Worm (Caenorhabditis elegans) whole organism, young adult: ENCODE results near the gene ZK1240.1.

Source experiments
- B0261.1 ChIP-seq: sonication (generic microtip); optimal IDR thresholded peaks from 2 replicates; lab custom pipeline; 2016; ENCODE audit warnings: mild to moderate bottlenecking, missing genetic modification characterization, moderate library complexity, missing compliant biosample characterization
- D2030.7 ChIP-seq: fragments of 200-800 bp; sonication (Bioruptor generic); IDR thresholded peaks from 2 replicates; pipeline ENCODE4 v1.3.6; 2022; ENCODE audit warnings: missing genetic modification reagents, missing genetic modification characterization, missing compliant biosample characterization
- T07F8.4 ChIP-seq: sonication (generic microtip); optimal IDR thresholded peaks from 2 replicates; lab custom pipeline; 2016; ENCODE audit warnings: mild to moderate bottlenecking, missing genetic modification characterization, moderate library complexity, missing compliant biosample characterization
- Y53F4B.3 ChIP-seq: fragments of 200-800 bp; sonication (Bioruptor generic); IDR thresholded peaks from 2 replicates; pipeline ENCODE4 v1.3.6; 2022; ENCODE audit warnings: missing genetic modification reagents, missing genetic modification characterization, missing compliant biosample characterization
- Y56A3A.18 ChIP-seq: fragments of 200-800 bp; sonication (Bioruptor generic); IDR thresholded peaks from 2 replicates; pipeline ENCODE4 v1.3.6; 2022; ENCODE audit warnings: missing genetic modification reagents, missing genetic modification characterization, missing compliant biosample characterization
- aptf-3 ChIP-seq: fragments of 200-800 bp; sonication (Bioruptor generic); IDR thresholded peaks from 2 replicates; pipeline ENCODE4 v1.3.6; 2022; ENCODE audit warnings: missing genetic modification characterization, missing compliant biosample characterization
- atf-7 ChIP-seq: sonication (generic microtip); optimal IDR thresholded peaks from 2 replicates; lab custom pipeline; 2017; ENCODE audit warnings: mild to moderate bottlenecking, missing genetic modification characterization, missing compliant biosample characterization
- bed-2 ChIP-seq: fragments of 200-800 bp; sonication (Bioruptor generic); IDR thresholded peaks from 2 replicates; pipeline ENCODE4 v1.3.6; 2022; ENCODE audit warnings: missing genetic modification reagents, missing genetic modification characterization, missing compliant biosample characterization
- cebp-1 ChIP-seq, 2 experiments: fragments of 200-800 bp in 1 of 2; sonication (Bioruptor generic) in 1 of 2; sonication (generic microtip) in 1 of 2; IDR thresholded peaks in 1 of 2; optimal IDR thresholded peaks in 1 of 2; 2 replicates each; pipeline versions ENCODE4 v1.3.6 to Lab custom; 2017 to 2022; ENCODE audit warnings: missing compliant biosample characterization in 2 of 2, missing genetic modification characterization in 2 of 2, mild to moderate bottlenecking in 1 of 2, missing genetic modification reagents in 1 of 2, moderate library complexity in 1 of 2
- cebp-2 ChIP-seq: fragments of 200-800 bp; sonication (Bioruptor generic); IDR thresholded peaks from 2 replicates; pipeline ENCODE4 v1.3.6; 2022; ENCODE audit warnings: missing genetic modification characterization, missing compliant biosample characterization
- ceh-40 ChIP-seq: fragments of 200-800 bp; sonication (Bioruptor generic); IDR thresholded peaks from 2 replicates; pipeline ENCODE4 v1.3.6; 2022; ENCODE audit warnings: missing genetic modification characterization, missing compliant biosample characterization
- die-1 ChIP-seq: sonication (generic microtip); optimal IDR thresholded peaks from 2 replicates; lab custom pipeline; 2016; ENCODE audit warnings: missing genotype, mild to moderate bottlenecking, missing genetic modification characterization, missing compliant biosample characterization
- dox-1 ChIP-seq: fragments of 200-800 bp; sonication (Bioruptor generic); IDR thresholded peaks from 2 replicates; pipeline ENCODE4 v1.3.6; 2022; ENCODE audit warnings: missing genetic modification reagents, missing genetic modification characterization, missing compliant biosample characterization
- dpl-1 ChIP-seq: fragments of 150-350 bp; optimal IDR thresholded peaks from 2 replicates; lab custom pipeline; 2014; ENCODE audit warnings: missing biosample characterization, missing genetic modification reagents, missing genetic modification characterization
- efl-1 ChIP-seq: fragments of 150-350 bp; optimal IDR thresholded peaks from 2 replicates; lab custom pipeline; 2014; ENCODE audit warnings: missing biosample characterization, missing genetic modification reagents, missing genetic modification characterization
- egrh-3 ChIP-seq: fragments of 200-800 bp; sonication (Bioruptor generic); IDR thresholded peaks from 2 replicates; pipeline ENCODE4 v1.3.6; 2022; ENCODE audit warnings: missing genetic modification reagents, missing genetic modification characterization, missing compliant biosample characterization
- ekl-4 ChIP-seq: fragments of 200-800 bp; sonication (Bioruptor generic); IDR thresholded peaks from 2 replicates; pipeline ENCODE4 v1.3.6; 2022; ENCODE audit warnings: missing genetic modification reagents, missing genetic modification characterization, missing compliant biosample characterization
- fkh-3 ChIP-seq: sonication (generic microtip); optimal IDR thresholded peaks from 2 replicates; lab custom pipeline; 2016; ENCODE audit warnings: mild to moderate bottlenecking, missing genetic modification characterization, missing compliant biosample characterization
- gei-17 ChIP-seq: fragments of 200-800 bp; sonication (Bioruptor generic); optimal IDR thresholded peaks from 2 replicates; lab custom pipeline; 2018; ENCODE audit warnings: mild to moderate bottlenecking, missing genetic modification characterization, missing compliant biosample characterization
- hmg-1.2 ChIP-seq: fragments of 200-800 bp; sonication (Bioruptor generic); IDR thresholded peaks from 2 replicates; pipeline ENCODE4 v1.3.6; 2022; ENCODE audit warnings: missing genetic modification reagents, missing genetic modification characterization, missing compliant biosample characterization
- hsf-1 ChIP-seq: fragments of 200-800 bp; sonication (Bioruptor generic); IDR thresholded peaks from 2 replicates; pipeline ENCODE4 v1.3.6; 2022; ENCODE audit warnings: missing genetic modification reagents, missing genetic modification characterization, missing compliant biosample characterization
- lsl-1 ChIP-seq: fragments of 200-800 bp; sonication (Bioruptor generic); optimal IDR thresholded peaks from 2 replicates; lab custom pipeline; 2018; ENCODE audit warnings: mild to moderate bottlenecking, missing genetic modification characterization, moderate library complexity, missing compliant biosample characterization
- lsy-27 ChIP-seq: sonication (generic microtip); optimal IDR thresholded peaks from 2 replicates; lab custom pipeline; 2017; ENCODE audit warnings: missing genetic modification characterization, mild to moderate bottlenecking, missing compliant biosample characterization, antibody characterized with exemption, missing genotype, borderline replicate concordance; ENCODE audit not compliant: insufficient read depth
- madf-6 ChIP-seq: fragments of 200-800 bp; sonication (Bioruptor generic); IDR thresholded peaks from 2 replicates; pipeline ENCODE4 v1.3.6; 2022; ENCODE audit warnings: missing genetic modification reagents, missing genetic modification characterization, missing compliant biosample characterization
- nfya-1 ChIP-seq: sonication (generic microtip); optimal IDR thresholded peaks from 2 replicates; lab custom pipeline; 2017; ENCODE audit warnings: antibody characterized with exemption, missing compliant biosample characterization, missing genetic modification characterization, borderline replicate concordance; ENCODE audit not compliant: insufficient read depth
- nhr-179 ChIP-seq: sonication (generic microtip); optimal IDR thresholded peaks from 2 replicates; lab custom pipeline; 2016; ENCODE audit warnings: mild to moderate bottlenecking, missing genetic modification characterization, missing compliant biosample characterization
- nhr-80 ChIP-seq: sonication (generic microtip); optimal IDR thresholded peaks from 2 replicates; lab custom pipeline; 2016; ENCODE audit warnings: missing genetic modification characterization, missing compliant biosample characterization
- nhr-90 ChIP-seq: sonication (generic microtip); optimal IDR thresholded peaks from 2 replicates; lab custom pipeline; 2016; ENCODE audit warnings: missing genotype, mild to moderate bottlenecking, missing genetic modification characterization, missing compliant biosample characterization
- rpc-1 ChIP-seq, 2 experiments: fragments of 150-350 bp in 1 of 2; sonication (generic microtip) in 1 of 2; optimal IDR thresholded peaks; 2 replicates each; lab custom pipeline; 2014 to 2018; ENCODE audit warnings: missing biosample characterization in 1 of 2, missing genetic modification characterization in 1 of 2, missing genetic modification reagents in 1 of 2, missing genotype in 1 of 2
- unc-62 ChIP-seq: fragments of 150-350 bp; optimal IDR thresholded peaks from 2 replicates; lab custom pipeline; 2014; ENCODE audit warnings: missing biosample characterization, missing genetic modification reagents, missing genetic modification characterization

The ZK1240.1 gene

DNA sequence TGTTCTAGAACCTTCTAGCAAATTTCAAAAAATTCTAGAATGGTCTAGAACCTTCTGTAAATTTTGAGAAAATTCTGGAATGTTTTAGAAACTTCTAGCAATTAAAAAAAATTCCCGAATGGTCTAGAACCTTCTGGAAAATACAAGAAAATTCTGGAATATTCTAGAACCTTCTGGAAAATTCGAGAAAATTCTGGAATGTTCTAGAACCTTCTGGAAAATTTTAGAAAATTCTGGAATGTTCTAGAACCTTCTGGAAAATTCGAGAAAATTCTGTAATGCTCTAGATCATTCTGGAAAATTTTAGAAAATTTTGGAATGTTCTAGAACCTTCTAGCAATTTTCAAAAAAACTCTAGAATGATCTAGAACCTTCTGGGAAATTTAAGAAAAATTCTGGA, 1.3 kb downstream of the ZK1240.1 start:
- no peak for TF ChIP-seq Y53F4B.3 (GFP tag; lab: Robert Waterston, UW)
- peak; percentile 12 for TF ChIP-seq gei-17 (GFP tag; lab: Kevin White, UChicago)
- TF ChIP-seq dpl-1 = no peak
- no peak for TF ChIP-seq cebp-2 (GFP tag; lab: Robert Waterston, UW)
- TF ChIP-seq rpc-1 (optimal IDR thresholded peaks at IDR 0.05; lab: Kevin White, UChicago) = peak; percentile 40
- TF ChIP-seq rpc-1 (tag; optimal IDR thresholded peaks at IDR 0.05; lab: Kevin White, UChicago) = no peak
- TF ChIP-seq nfya-1 = no peak
- no peak for TF ChIP-seq bed-2 (GFP tag; lab: Robert Waterston, UW)
- 0 out of 2 replicates have a peak, but pooled peaks have one; percentile 67 for TF ChIP-seq ceh-40
- TF ChIP-seq nhr-179 = no peak
- TF ChIP-seq nhr-90 (tag; lab: Kevin White, UChicago) = no peak
- 0 out of 2 replicates have a peak, but pooled peaks have one; percentile 35 for TF ChIP-seq D2030.7 (GFP tag; lab: Robert Waterston, UW)
- TF ChIP-seq T07F8.4 (tag; lab: Kevin White, UChicago) = no peak
- TF ChIP-seq fkh-3 (tag; lab: Kevin White, UChicago) = no peak
- TF ChIP-seq hsf-1 (GFP tag; lab: Robert Waterston, UW) = peak; percentile 97
- peak; percentile 16 for TF ChIP-seq lsl-1 (GFP tag; lab: Kevin White, UChicago)
- peak; percentile 80 for TF ChIP-seq dox-1 (GFP tag; lab: Robert Waterston, UW)
- peak; percentile 31; the same call in 1 of the 2 replicates for TF ChIP-seq madf-6 (GFP tag; lab: Robert Waterston, UW)
- TF ChIP-seq lsy-27 = no peak
- peak; percentile 19; the same call in 1 of the 2 replicates for TF ChIP-seq ekl-4
- TF ChIP-seq nhr-80 (tag; lab: Kevin White, UChicago) = no peak

DNA sequence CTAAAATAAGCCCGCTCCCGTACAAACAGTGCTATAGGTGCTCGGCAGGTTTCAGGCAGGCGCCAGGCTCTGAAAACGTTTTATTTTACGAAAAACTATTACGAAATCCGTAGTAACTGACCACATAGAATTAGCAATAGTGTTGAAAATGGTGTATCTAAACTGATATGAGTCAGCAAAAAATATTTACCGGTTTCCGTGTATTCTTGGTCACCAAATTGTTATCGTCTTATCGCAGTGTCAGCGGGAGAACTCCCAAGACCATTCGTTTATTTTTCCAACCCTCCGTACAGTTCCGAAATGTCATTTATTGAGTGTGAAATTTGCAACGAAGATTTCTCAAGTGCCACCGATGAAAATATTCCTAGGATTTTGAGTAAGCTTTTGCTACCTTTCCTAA, 3.0 kb downstream of the ZK1240.1 start, which contains the start of gene F43C11.8:
Gene F43C11.8 (plus strand): TSS at position 301 of the 400 bp plus-strand sequence.
- TF ChIP-seq egrh-3 (GFP tag; lab: Robert Waterston, UW) (no peak), nhr-80 (tag; lab: Kevin White, UChicago) (peak; percentile 6)
- TF ChIP-seq, all 124 proteins: peak for 1

DNA sequence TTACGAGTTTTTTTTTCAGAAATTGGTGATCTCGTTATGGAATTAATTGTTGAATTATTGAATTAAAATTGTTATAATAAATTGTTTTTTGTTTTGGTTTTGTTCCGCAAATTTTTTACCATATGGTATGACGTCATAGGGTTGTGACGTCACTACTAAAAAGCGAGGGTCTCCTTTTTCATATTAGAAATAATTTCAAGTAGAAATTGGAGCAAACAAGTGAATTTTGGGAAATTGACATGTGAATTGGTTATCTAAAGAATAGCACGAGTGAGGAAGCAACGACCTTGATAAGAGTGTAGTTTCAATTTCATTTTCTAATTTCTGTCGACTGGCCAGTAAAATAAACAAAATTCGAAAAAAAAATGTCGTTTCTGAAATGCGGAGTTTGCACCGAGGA, 6.4 kb downstream of the ZK1240.1 start, which contains the start of gene F43C11.7:
Gene F43C11.7 (plus strand): TSS at position 326 of the 400 bp plus-strand sequence.
- TF ChIP-seq unc-62 (GFP tag; lab: Kevin White, UChicago) (peak; percentile 37), atf-7 (tag; lab: Kevin White, UChicago) (peak; percentile 87), efl-1 (GFP tag; lab: Kevin White, UChicago) (no peak), nhr-80 (tag; lab: Kevin White, UChicago) (peak; percentile 84), Y56A3A.18 (GFP tag; lab: Robert Waterston, UW) (no peak), cebp-1 (GFP tag; IDR thresholded peaks at IDR 0.05; lab: Robert Waterston, UW) (no peak), cebp-1 (tag; optimal IDR thresholded peaks at IDR 0.05; lab: Kevin White, UChicago) (peak; percentile 27)

DNA sequence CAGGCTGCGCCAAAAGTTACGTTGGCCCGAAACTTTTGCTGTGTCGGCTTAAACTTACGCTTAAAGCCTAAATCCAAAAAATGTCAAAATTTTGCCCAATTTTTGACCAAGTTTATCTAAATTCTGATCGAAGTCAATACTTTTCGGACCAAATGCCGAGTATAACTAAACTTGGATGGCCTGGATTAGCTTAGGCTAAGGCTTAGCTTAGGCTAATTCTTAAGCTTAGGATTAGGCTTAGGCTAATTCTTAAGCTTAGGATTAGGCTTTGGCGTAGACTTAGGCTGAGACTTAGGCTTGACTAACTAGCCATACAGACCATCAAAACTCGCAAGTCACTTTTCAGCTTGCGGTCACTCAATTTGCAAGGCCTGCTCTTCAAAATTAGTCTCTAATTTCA, 7.0 kb downstream of the ZK1240.1 start:
- no peak for TF ChIP-seq aptf-3 (GFP tag; lab: Robert Waterston, UW)
- no peak for TF ChIP-seq die-1 (tag; lab: Kevin White, UChicago)
- TF ChIP-seq B0261.1 (tag; lab: Kevin White, UChicago) = no peak
- TF ChIP-seq efl-1 (GFP tag; lab: Kevin White, UChicago) = no peak

DNA sequence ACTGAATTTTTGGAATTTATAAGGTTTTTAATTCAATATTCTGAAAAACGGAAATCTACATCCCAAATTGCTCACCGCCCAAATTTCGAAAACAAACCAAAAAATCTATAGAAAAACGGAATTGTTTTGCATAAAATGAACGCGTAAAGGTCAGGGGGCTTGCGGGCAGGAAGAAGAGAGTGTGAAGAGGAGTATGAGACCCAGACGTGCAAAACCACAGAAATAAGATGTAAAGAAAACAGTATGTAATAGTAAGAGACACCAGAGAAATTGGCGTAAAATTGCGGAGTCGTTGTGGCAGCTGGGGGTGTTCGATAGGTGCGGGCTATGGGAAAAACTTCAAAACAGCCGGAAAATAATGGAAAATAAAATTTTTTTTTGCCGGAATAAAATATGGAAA, 11.8 kb downstream of the ZK1240.1 start:
- TF ChIP-seq egrh-3 (GFP tag; lab: Robert Waterston, UW) = no peak
- peak; percentile 47; the same call in 1 of the 2 replicates for TF ChIP-seq hmg-1.2
